Worm (Caenorhabditis elegans): Measurements from ENCODE around the gene Y77E11A.12.

DNA sequence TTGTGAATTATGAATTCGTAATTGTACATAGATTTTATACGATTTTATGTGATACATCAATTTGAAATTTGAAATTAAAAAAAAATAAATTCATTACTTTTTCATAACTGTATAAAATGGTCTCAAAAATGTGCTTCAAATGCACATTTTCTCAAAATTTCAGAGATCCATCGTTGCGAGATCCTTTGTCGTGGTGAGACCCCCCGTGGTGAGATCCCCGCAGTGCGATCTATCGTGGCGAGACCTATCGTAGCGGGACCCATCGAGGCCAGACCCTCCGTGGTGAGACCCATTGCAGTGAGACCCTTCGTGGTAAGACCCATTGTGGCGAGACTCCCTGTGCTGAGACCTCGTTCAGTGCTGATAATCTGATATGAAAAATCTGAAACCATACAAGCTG, 15.5 kb downstream of the Y77E11A.12 start:
- TF ChIP-seq ama-1 (optimal IDR thresholded peaks at IDR 0.05) (peak; percentile 9), ama-1 (GFP tag; optimal IDR thresholded peaks at IDR 0.05) (no peak), pha-4 (tag; optimal IDR thresholded peaks at IDR 0.05) (no peak), zim-3 (tag; optimal IDR thresholded peaks at IDR 0.05) (no peak), mcd-1 (GFP tag; IDR thresholded peaks at IDR 0.05) (no peak), F52B5.7 (tag; optimal IDR thresholded peaks at IDR 0.05) (no peak), tbp1 (GFP tag; optimal IDR thresholded peaks at IDR 0.05) (no peak), pbrm-1 (GFP tag; IDR thresholded peaks at IDR 0.05) (no peak), aptf-2 (GFP tag; conservative IDR thresholded peaks at IDR 0.05) (no peak), Y67H2A.10 (GFP tag; conservative IDR thresholded peaks at IDR 0.05) (no peak), nhr-27 (tag; optimal IDR thresholded peaks at IDR 0.05) (no peak)

Measured in whole organism, young adult.